Fruit fly (Drosophila melanogaster) whole organism, prepupa: Measurements from ENCODE around the gene Miox.

ENCODE experiments used
- Blimp-1 ChIP-seq: fragments of 200-800 bp; sonication (Bioruptor generic); optimal IDR thresholded peaks from 3 replicates; lab custom pipeline; 2017; ENCODE audit warnings: missing biosample characterization, missing genetic modification characterization, mild to moderate bottlenecking, moderate library complexity, missing genetic modification reagents
- CG10631 ChIP-seq: fragments of 200-800 bp; sonication (Bioruptor generic); optimal IDR thresholded peaks from 2 replicates; lab custom pipeline; 2016; ENCODE audit warnings: missing biosample characterization, missing genetic modification characterization
- CG11902 ChIP-seq: fragments of 200-800 bp; sonication (Bioruptor generic); optimal IDR thresholded peaks from 3 replicates; lab custom pipeline; 2016; ENCODE audit warnings: missing biosample characterization, missing genetic modification characterization
- CG1621 ChIP-seq: fragments of 200-800 bp; sonication (Bioruptor generic); optimal IDR thresholded peaks from 3 replicates; lab custom pipeline; 2018; ENCODE audit warnings: missing biosample characterization, mild to moderate bottlenecking, missing genetic modification characterization
- CG16779 ChIP-seq: fragments of 200-800 bp; sonication (Bioruptor generic); optimal IDR thresholded peaks from 3 replicates; lab custom pipeline; 2017; ENCODE audit warnings: missing biosample characterization, mild to moderate bottlenecking, missing genetic modification characterization
- CG31627 ChIP-seq: fragments of 200-800 bp; sonication (Bioruptor generic); optimal IDR thresholded peaks from 3 replicates; lab custom pipeline; 2016; ENCODE audit warnings: missing biosample characterization, missing genetic modification characterization
- CG34406 ChIP-seq: fragments of 200-800 bp; sonication (Bioruptor generic); optimal IDR thresholded peaks from 3 replicates; lab custom pipeline; 2016; ENCODE audit warnings: missing biosample characterization, missing genetic modification characterization
- CG4318 ChIP-seq: fragments of 200-800 bp; sonication (Bioruptor generic); optimal IDR thresholded peaks from 3 replicates; lab custom pipeline; 2017; ENCODE audit warnings: missing biosample characterization, mild to moderate bottlenecking, missing genetic modification characterization
- CG6163 ChIP-seq: fragments of 200-800 bp; sonication (Bioruptor generic); IDR thresholded peaks from 3 replicates; pipeline ENCODE4 v1.3.6; 2022; ENCODE audit warnings: missing biosample characterization, missing genetic modification characterization
- CG6854 ChIP-seq: fragments of 200-800 bp; sonication (Bioruptor generic); optimal IDR thresholded peaks from 2 replicates; lab custom pipeline; 2017; ENCODE audit warnings: missing biosample characterization, mild to moderate bottlenecking, missing genetic modification characterization
- CG8119 ChIP-seq: fragments of 200-800 bp; sonication (Bioruptor generic); IDR thresholded peaks from 3 replicates; pipeline ENCODE4 v1.3.6; 2022; ENCODE audit warnings: missing biosample characterization, missing genetic modification characterization
- CG8632 ChIP-seq: fragments of 200-800 bp; sonication (Bioruptor generic); optimal IDR thresholded peaks from 3 replicates; lab custom pipeline; 2016; ENCODE audit warnings: missing biosample characterization, missing genetic modification characterization
- CG9139 ChIP-seq: fragments of 200-800 bp; sonication (Bioruptor generic); optimal IDR thresholded peaks from 3 replicates; lab custom pipeline; 2017; ENCODE audit warnings: missing biosample characterization, mild to moderate bottlenecking, missing genetic modification characterization
- Eip75B ChIP-seq: fragments of 200-800 bp; sonication (Bioruptor generic); optimal IDR thresholded peaks from 3 replicates; lab custom pipeline; 2016; ENCODE audit warnings: missing biosample characterization, missing genetic modification characterization
- Eip78C ChIP-seq: fragments of 200-800 bp; sonication (Bioruptor generic); peaks from one replicate; lab custom pipeline; 2016; ENCODE audit warnings: missing biosample characterization, missing genetic modification characterization
- Eip93F ChIP-seq: fragments of 200-800 bp; sonication (Bioruptor generic); optimal IDR thresholded peaks from 2 replicates; lab custom pipeline; 2016; ENCODE audit warnings: missing biosample characterization, mild to moderate bottlenecking, missing genetic modification characterization
- Gug ChIP-seq: fragments of 200-800 bp; sonication (Bioruptor generic); IDR thresholded peaks from 2 replicates; pipeline ENCODE4 v1.3.6; 2022; ENCODE audit warnings: missing biosample characterization, missing genetic modification characterization
- Hr38 ChIP-seq: sonication (Bioruptor generic); optimal IDR thresholded peaks from 2 replicates; lab custom pipeline; 2016; ENCODE audit warnings: missing biosample characterization, missing genetic modification characterization
- Met ChIP-seq: fragments of 200-800 bp; sonication (Bioruptor generic); optimal IDR thresholded peaks from 3 replicates; lab custom pipeline; 2016; ENCODE audit warnings: missing biosample characterization, missing genetic modification characterization
- Sox102F ChIP-seq: fragments of 200-800 bp; sonication (Bioruptor generic); optimal IDR thresholded peaks from 2 replicates; lab custom pipeline; 2016; ENCODE audit warnings: missing biosample characterization, mild to moderate bottlenecking, missing genetic modification characterization
- Sox14 ChIP-seq: fragments of 200-800 bp; sonication (Bioruptor generic); optimal IDR thresholded peaks from 3 replicates; lab custom pipeline; 2016; ENCODE audit warnings: missing biosample characterization, missing genetic modification characterization
- Sox15 ChIP-seq: fragments of 200-800 bp; sonication (Bioruptor generic); optimal IDR thresholded peaks from 3 replicates; lab custom pipeline; 2016; ENCODE audit warnings: missing biosample characterization, missing genetic modification characterization
- acj6 ChIP-seq: fragments of 200-800 bp; sonication (Bioruptor generic); optimal IDR thresholded peaks from 3 replicates; lab custom pipeline; 2016; ENCODE audit warnings: missing biosample characterization, missing genetic modification characterization
- cyc ChIP-seq: fragments of 200-800 bp; sonication (Bioruptor generic); optimal IDR thresholded peaks from 3 replicates; lab custom pipeline; 2016; ENCODE audit warnings: missing biosample characterization, missing genetic modification characterization
- eg ChIP-seq: fragments of 200-800 bp; sonication (Bioruptor generic); IDR thresholded peaks from 3 replicates; pipeline ENCODE4 v1.3.6; 2022; ENCODE audit warnings: missing biosample characterization, missing genetic modification characterization
- esn ChIP-seq: fragments of 200-800 bp; sonication (Bioruptor generic); optimal IDR thresholded peaks from 2 replicates; lab custom pipeline; 2016; ENCODE audit warnings: missing biosample characterization, mild to moderate bottlenecking, missing genetic modification characterization, moderate library complexity
- fd85E ChIP-seq: fragments of 200-800 bp; sonication (Bioruptor generic); optimal IDR thresholded peaks from 3 replicates; lab custom pipeline; 2016; ENCODE audit warnings: missing biosample characterization, missing genetic modification characterization
- fkh ChIP-seq: fragments of 200-800 bp; sonication (Bioruptor generic); optimal IDR thresholded peaks from 3 replicates; lab custom pipeline; 2017; ENCODE audit warnings: missing biosample characterization, mild to moderate bottlenecking, missing genetic modification characterization, moderate library complexity
- lz ChIP-seq: fragments of 200-800 bp; sonication (Bioruptor generic); optimal IDR thresholded peaks from 3 replicates; lab custom pipeline; 2016; ENCODE audit warnings: missing biosample characterization, missing genetic modification characterization
- net ChIP-seq: fragments of 200-800 bp; sonication (Bioruptor generic); optimal IDR thresholded peaks from 3 replicates; lab custom pipeline; 2016; ENCODE audit warnings: missing biosample characterization, missing genetic modification characterization
- spab ChIP-seq: fragments of 200-800 bp; sonication (Bioruptor generic); optimal IDR thresholded peaks from 2 replicates; lab custom pipeline; 2017; ENCODE audit warnings: missing biosample characterization, mild to moderate bottlenecking, missing genetic modification characterization, missing genetic modification reagents
- ss ChIP-seq, 2 experiments: fragments of 200-800 bp; sonication (Bioruptor generic); optimal IDR thresholded peaks; 2 replicates in 1 of 2; 3 replicates in 1 of 2; lab custom pipeline; 2017 to 2018; ENCODE audit warnings: mild to moderate bottlenecking in 2 of 2, missing biosample characterization in 2 of 2, missing genetic modification characterization in 2 of 2, moderate library complexity in 1 of 2
- topi ChIP-seq: fragments of 200-800 bp; sonication (Bioruptor generic); optimal IDR thresholded peaks from 3 replicates; lab custom pipeline; 2016; ENCODE audit warnings: missing biosample characterization, missing genetic modification characterization
- vri ChIP-seq: fragments of 200-800 bp; sonication (Bioruptor generic); optimal IDR thresholded peaks from 3 replicates; lab custom pipeline; 2016; ENCODE audit warnings: missing biosample characterization, mild to moderate bottlenecking, missing genetic modification characterization

The Miox gene

DNA sequence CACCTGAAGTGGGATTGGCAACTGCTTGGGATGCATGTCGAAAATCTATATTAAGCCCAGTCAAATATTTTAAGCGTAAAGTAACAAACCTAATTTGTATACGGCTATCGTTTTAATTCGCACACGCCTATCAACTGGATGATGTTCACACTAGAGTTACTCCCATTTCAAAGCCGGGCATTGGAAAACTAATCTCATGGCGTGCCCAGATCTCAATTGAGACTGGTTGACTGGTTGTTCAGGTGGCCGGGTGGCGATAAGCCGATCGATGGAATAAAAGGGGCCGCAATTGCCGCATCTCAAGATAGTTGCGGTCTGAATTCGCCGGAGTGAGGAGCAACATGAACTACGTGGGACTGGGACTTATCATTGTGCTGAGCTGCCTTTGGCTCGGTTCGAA is 3.7 kb downstream of the Miox start, which contains the start of gene Est-6:
Est-6 (plus strand) TSS at position 301 of the 400 bp plus-strand sequence.
- no peak for TF ChIP-seq Sox15 (GFP tag; lab: Kevin White, UChicago)
- TF ChIP-seq CG8119 (GFP tag; lab: Robert Waterston, UW), result no peak
- TF ChIP-seq Met (GFP tag; lab: Kevin White, UChicago), result no peak
- TF ChIP-seq CG6163 (GFP tag; lab: Robert Waterston, UW), result no peak
- no peak for TF ChIP-seq net
- TF ChIP-seq CG6854, result no peak
- no peak for TF ChIP-seq eg (GFP tag; lab: Robert Waterston, UW)
- no peak for TF ChIP-seq fkh (GFP tag; lab: Kevin White, UChicago)
- no peak for TF ChIP-seq fd85E (GFP tag; lab: Kevin White, UChicago)

DNA sequence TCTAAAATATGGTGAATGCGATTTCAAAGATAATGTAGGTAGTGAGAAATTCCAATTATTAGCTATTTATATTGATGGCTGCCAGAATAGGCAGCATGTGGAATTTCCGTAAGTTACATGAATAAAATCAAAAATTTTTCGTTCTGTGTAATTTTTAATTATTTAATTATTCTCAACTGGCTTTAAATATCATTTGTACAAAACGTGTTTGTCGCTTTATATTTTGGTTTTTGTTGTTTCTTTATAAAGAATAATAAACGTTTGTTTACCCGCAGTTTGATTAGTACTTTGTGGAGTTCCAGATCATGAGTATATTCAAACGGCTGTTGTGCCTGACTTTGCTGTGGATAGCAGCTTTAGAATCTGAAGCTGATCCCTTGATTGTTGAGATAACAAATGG is 5.6 kb downstream of the Miox start, which contains the start of gene Est-P:
Est-P (plus strand) TSS at position 301 of the 400 bp plus-strand sequence.
- TF ChIP-seq fd85E (GFP tag; lab: Kevin White, UChicago) (no peak), CG6854 (no peak), CG9139 (GFP tag; lab: Kevin White, UChicago) (no peak), CG16779 (tag; lab: Kevin White, UChicago) (no peak), Eip78C (no peak), Blimp-1 (GFP tag; lab: Kevin White, UChicago) (no peak), Sox14 (no peak), CG6163 (GFP tag; lab: Robert Waterston, UW) (no peak), Gug (no peak), CG4318 (GFP tag; lab: Kevin White, UChicago) (no peak), Hr38 (GFP tag; lab: Kevin White, UChicago) (no peak), CG8119 (GFP tag; lab: Robert Waterston, UW) (no peak), Eip93F (GFP tag; lab: Kevin White, UChicago) (no peak), Eip75B (GFP tag; lab: Kevin White, UChicago) (no peak), spab (no peak)

DNA sequence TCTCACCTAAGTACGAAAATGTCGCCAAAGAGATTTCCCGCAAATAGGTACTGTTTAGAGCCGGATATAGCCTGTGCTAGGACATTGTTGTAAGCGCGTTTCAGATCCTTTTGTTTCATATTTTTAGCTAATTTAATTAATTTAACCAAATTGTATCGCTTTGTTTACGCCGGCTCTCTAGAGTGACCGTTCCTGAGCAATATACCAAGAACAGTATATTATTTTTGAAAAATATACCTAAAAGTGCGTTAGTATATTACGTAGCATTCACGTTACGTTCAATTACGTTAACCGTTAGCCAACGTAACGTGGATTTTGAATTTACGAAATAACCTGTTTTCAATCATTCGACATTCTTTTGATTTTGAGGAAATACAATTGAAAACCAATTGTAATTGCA is 8.7 kb downstream of the Miox start, which contains the start of gene thoc6:
thoc6 (minus strand) TSS at position 204 of the 400 bp plus-strand sequence.
- TF ChIP-seq CG10631 (GFP tag; lab: Kevin White, UChicago) (no peak), topi (GFP tag; lab: Kevin White, UChicago) (no peak), CG11902 (GFP tag; lab: Kevin White, UChicago) (no peak), ss (GFP tag; optimal IDR thresholded peaks at IDR 0.05; lab: Kevin White, UChicago) (no peak), Sox102F (GFP tag; lab: Kevin White, UChicago) (no peak), esn (GFP tag; lab: Kevin White, UChicago) (no peak), lz (GFP tag; lab: Kevin White, UChicago) (no peak), spab (no peak), CG1621 (tag; lab: Kevin White, UChicago) (no peak), CG34406 (GFP tag; lab: Kevin White, UChicago) (no peak), cyc (GFP tag; lab: Kevin White, UChicago) (no peak), CG31627 (GFP tag; lab: Kevin White, UChicago) (no peak), vri (GFP tag; lab: Kevin White, UChicago) (no peak)

DNA sequence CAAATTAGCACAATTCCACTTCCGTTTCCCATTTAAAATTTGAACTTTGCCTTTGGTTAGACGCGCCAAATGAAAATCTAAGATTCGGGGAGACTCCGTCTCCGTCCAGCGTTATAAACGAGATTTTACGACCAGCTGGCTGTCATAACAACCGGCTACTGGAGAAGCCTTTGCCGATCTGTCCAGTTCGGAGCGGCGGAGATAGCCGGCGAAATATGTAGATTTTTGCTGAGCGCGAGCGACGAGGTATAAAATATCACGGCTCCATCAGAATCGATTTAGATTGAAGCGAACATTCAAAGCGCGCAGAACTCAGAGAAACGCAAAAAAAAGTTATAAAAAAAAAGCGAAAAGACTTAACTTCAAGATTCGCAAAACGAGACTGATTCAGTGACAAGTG is 12.7 kb downstream of the Miox start, which contains the start of gene CG11529:
CG11529 (plus strand) TSS at position 301 of the 400 bp plus-strand sequence.
- no peak for TF ChIP-seq lz (GFP tag; lab: Kevin White, UChicago)
- TF ChIP-seq Met (GFP tag; lab: Kevin White, UChicago), result no peak
- no peak for TF ChIP-seq CG11902 (GFP tag; lab: Kevin White, UChicago)
- no peak for TF ChIP-seq CG34406 (GFP tag; lab: Kevin White, UChicago)
- TF ChIP-seq acj6 (GFP tag; lab: Kevin White, UChicago), result no peak
- no peak for TF ChIP-seq Blimp-1 (GFP tag; lab: Kevin White, UChicago)
- no peak for TF ChIP-seq Sox102F (GFP tag; lab: Kevin White, UChicago)
- no peak for TF ChIP-seq CG8632 (GFP tag; lab: Kevin White, UChicago)
